Fruit fly (Drosophila melanogaster) whole organism, embryonic: ENCODE results near the gene Jarid2.

ENCODE experiments used
- Dad ChIP-seq: fragments of 200-800 bp; sonication (Bioruptor generic); optimal IDR thresholded peaks from 3 replicates; lab custom pipeline; 2016; ENCODE audit warnings: missing biosample characterization, missing genetic modification characterization
- HmgD ChIP-seq: fragments of 200-800 bp; sonication (Bioruptor generic); optimal IDR thresholded peaks from 3 replicates; lab custom pipeline; 2016; ENCODE audit warnings: missing biosample characterization, missing genetic modification characterization
- Hr39 ChIP-seq: fragments of >200 bp; optimal IDR thresholded peaks from 2 replicates; lab custom pipeline; 2017
- MESR4 ChIP-seq: fragments of 200-800 bp; sonication (Bioruptor generic); optimal IDR thresholded peaks from 2 replicates; lab custom pipeline; 2018; ENCODE audit warnings: missing biosample characterization, mild to moderate bottlenecking, missing genetic modification characterization, moderate library complexity
- Sry-δ ChIP-seq: fragments of 200-800 bp; sonication (Bioruptor generic); optimal IDR thresholded peaks from 2 replicates; lab custom pipeline; 2016; ENCODE audit warnings: missing biosample characterization, missing genetic modification characterization
- Xbp1 ChIP-seq: fragments of 200-800 bp; sonication (Bioruptor generic); optimal IDR thresholded peaks from 3 replicates; lab custom pipeline; 2016; ENCODE audit warnings: missing biosample characterization, mild to moderate bottlenecking, missing genetic modification characterization
- kah ChIP-seq: fragments of 200-800 bp; sonication (Bioruptor generic); optimal IDR thresholded peaks from 2 replicates; lab custom pipeline; 2018; ENCODE audit warnings: missing biosample characterization, mild to moderate bottlenecking, missing genetic modification characterization
- zfh2 ChIP-seq: fragments of 200-800 bp; sonication (Bioruptor generic); optimal IDR thresholded peaks from 2 replicates; lab custom pipeline; 2016; ENCODE audit warnings: missing biosample characterization, missing genetic modification characterization

DNA sequence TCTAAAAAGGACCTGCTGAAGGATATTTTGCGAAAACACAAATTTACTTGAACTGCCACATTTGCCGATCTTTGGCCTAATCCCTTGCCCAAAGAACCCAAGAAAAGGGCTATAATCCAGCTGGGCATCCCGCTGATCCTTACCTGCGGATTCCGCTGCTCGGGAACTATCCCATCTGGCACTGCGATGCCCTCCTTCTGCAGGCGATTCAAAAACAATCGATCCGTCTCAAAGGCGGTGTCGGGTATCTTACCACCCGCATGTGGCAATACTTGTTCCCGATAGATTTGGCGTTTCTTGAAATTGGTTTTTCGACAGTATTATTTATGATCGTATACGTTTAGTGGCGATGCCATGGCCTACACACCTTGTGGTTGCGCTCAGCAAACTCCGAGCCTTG is 14.5 kb downstream of the Jarid2 start:
- TF ChIP-seq kah (GFP tag; lab: Kevin White, UChicago), result no peak
- no peak for TF ChIP-seq MESR4 (GFP tag; lab: Kevin White, UChicago)
- TF ChIP-seq HmgD (GFP tag; lab: Kevin White, UChicago), result no peak
- TF ChIP-seq Xbp1 (GFP tag; lab: Kevin White, UChicago), result no peak
- TF ChIP-seq zfh2 (GFP tag; lab: Kevin White, UChicago), result no peak
- TF ChIP-seq Hr39 (lab: Kevin White, UChicago), result no peak
- no peak for TF ChIP-seq Dad (GFP tag; lab: Kevin White, UChicago)
- TF ChIP-seq Sry-δ (GFP tag; lab: Kevin White, UChicago), result no peak
